Worm (Caenorhabditis elegans): ENCODE results near the gene C55A6.4.

The C55A6.4 gene

DNA sequence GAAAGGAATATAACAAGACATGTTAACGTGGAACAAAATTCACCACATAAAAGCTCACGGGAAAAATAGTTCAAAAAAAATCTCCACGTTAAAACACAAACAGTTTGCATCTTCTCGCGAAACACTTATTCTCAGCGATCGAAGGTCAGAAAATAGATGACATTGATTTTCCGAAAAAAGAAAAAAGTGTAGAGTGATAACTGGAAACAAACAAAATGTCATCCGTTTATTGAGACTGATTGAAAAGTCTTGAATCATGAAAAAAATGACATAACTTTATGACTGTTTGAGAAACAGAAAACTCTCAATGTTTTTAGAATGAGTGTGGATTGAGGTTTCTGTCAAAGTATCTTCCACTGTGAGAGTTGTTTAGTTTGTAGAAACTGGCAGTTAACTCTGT lies at the start of gene C55A6.4:
TSS of gene C55A6.4 (minus strand) at position 101 of the 400 bp plus-strand sequence.
- no peak for TF ChIP-seq zag-1 (tag; optimal IDR thresholded peaks at IDR 0.05)
- no peak for TF ChIP-seq nhr-77 (tag; optimal IDR thresholded peaks at IDR 0.05)
- TF ChIP-seq mdl-1 (tag; optimal IDR thresholded peaks at IDR 0.05), result no peak
- TF ChIP-seq pha-4 (tag; optimal IDR thresholded peaks at IDR 0.05), result no peak
- no peak for TF ChIP-seq ztf-11 (tag; optimal IDR thresholded peaks at IDR 0.05)
- TF ChIP-seq egl-5 (tag; optimal IDR thresholded peaks at IDR 0.05), result no peak
- TF ChIP-seq daf-12 (tag; optimal IDR thresholded peaks at IDR 0.05), result no peak
- no peak for TF ChIP-seq nhr-237 (tag; optimal IDR thresholded peaks at IDR 0.05)

DNA sequence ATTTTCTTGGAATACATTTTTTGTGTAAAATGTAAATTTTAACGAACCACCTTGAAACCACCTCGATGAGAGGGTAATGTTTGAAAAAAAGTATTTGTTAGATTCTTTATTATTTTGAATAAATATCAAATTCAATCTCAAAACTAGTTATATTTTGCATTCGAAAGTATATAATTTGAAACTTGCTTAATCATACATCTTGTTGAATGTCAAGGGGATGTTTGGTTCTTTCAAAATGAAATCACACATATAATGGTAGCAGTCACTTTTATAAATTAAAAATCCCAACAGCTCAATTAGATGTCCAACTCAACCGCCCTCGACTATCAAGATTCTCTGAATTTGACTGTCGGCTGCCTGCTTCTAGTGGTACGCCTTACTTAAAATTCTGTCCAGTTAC lies 46.9 kb upstream of the C55A6.4 start, which contains the start of gene srx-87:
TSS of gene srx-87 (plus strand) at position 301 of the 400 bp plus-strand sequence.
- no peak for TF ChIP-seq nhr-43 (tag; optimal IDR thresholded peaks at IDR 0.05; ENCODE audit: poor library complexity, severe bottlenecking)
- TF ChIP-seq nhr-11 (tag; optimal IDR thresholded peaks at IDR 0.05), result no peak
- no peak for TF ChIP-seq ama-1 (optimal IDR thresholded peaks at IDR 0.05)
- no peak for TF ChIP-seq unc-39 (tag; optimal IDR thresholded peaks at IDR 0.05)
- TF ChIP-seq ceh-28 (tag; optimal IDR thresholded peaks at IDR 0.05), result no peak
- no peak for TF ChIP-seq elt-1 (tag; optimal IDR thresholded peaks at IDR 0.05)
- no peak for TF ChIP-seq unc-62 (GFP tag; optimal IDR thresholded peaks at IDR 0.05)
- TF ChIP-seq ztf-11 (tag; optimal IDR thresholded peaks at IDR 0.05), result no peak
- TF ChIP-seq egl-5 (tag; optimal IDR thresholded peaks at IDR 0.05), result no peak
- TF ChIP-seq lsy-12 (tag; optimal IDR thresholded peaks at IDR 0.05), result no peak
- TF ChIP-seq fkh-2 (tag; optimal IDR thresholded peaks at IDR 0.05), result no peak
- no peak for TF ChIP-seq mdl-1 (tag; optimal IDR thresholded peaks at IDR 0.05)
- TF ChIP-seq zag-1 (tag; optimal IDR thresholded peaks at IDR 0.05), result no peak
- TF ChIP-seq tbx-2 (tag; optimal IDR thresholded peaks at IDR 0.05), result no peak
- no peak for TF ChIP-seq fos-1 (tag; optimal IDR thresholded peaks at IDR 0.05)
- no peak for TF ChIP-seq lin-39 (tag; optimal IDR thresholded peaks at IDR 0.05)
- TF ChIP-seq nhr-23 (tag; optimal IDR thresholded peaks at IDR 0.05), result no peak
- TF ChIP-seq sea-2 (GFP tag; optimal IDR thresholded peaks at IDR 0.05), result no peak
- no peak for TF ChIP-seq nfya-1 (tag; optimal IDR thresholded peaks at IDR 0.05; ENCODE audit: insufficient read depth)
- no peak for TF ChIP-seq nhr-12 (tag; optimal IDR thresholded peaks at IDR 0.05)

DNA sequence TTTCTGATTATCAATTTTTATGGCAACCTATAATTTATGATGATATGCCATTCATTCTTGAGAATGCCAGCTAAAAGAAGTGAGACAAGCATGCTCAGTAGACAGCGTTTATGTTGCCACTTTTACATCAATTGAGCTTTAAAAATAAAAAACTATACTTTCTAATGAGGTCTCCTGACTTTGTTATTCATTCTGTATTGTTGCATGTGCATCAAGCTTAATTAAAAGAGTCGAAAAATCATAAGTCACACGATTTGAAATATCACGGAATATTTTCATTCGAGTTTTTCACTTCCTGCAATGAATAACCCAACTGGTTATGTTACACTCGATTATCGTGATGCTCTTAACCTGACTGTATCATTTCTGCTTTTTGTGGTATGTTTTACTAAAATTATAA lies 45.0 kb upstream of the C55A6.4 start, which contains the start of gene srx-86:
TSS of gene srx-86 (plus strand) at position 301 of the 400 bp plus-strand sequence.
- TF ChIP-seq eor-1 (tag; optimal IDR thresholded peaks at IDR 0.05), result no peak
- no peak for TF ChIP-seq fos-1 (tag; optimal IDR thresholded peaks at IDR 0.05)
- no peak for TF ChIP-seq unc-39 (tag; optimal IDR thresholded peaks at IDR 0.05)
- no peak for TF ChIP-seq egl-27 (tag; optimal IDR thresholded peaks at IDR 0.05)
- TF ChIP-seq daf-12 (tag; optimal IDR thresholded peaks at IDR 0.05), result no peak
- no peak for TF ChIP-seq ztf-11 (tag; optimal IDR thresholded peaks at IDR 0.05)
- TF ChIP-seq ceh-82 (tag; optimal IDR thresholded peaks at IDR 0.05), result no peak
- no peak for TF ChIP-seq sea-2 (GFP tag; optimal IDR thresholded peaks at IDR 0.05)
- no peak for TF ChIP-seq snpc-4 (tag; optimal IDR thresholded peaks at IDR 0.05)
- TF ChIP-seq lsy-12 (tag; optimal IDR thresholded peaks at IDR 0.05), result no peak
- TF ChIP-seq pqm-1 (tag; optimal IDR thresholded peaks at IDR 0.05), result no peak
- no peak for TF ChIP-seq R02D3.7 (tag; optimal IDR thresholded peaks at IDR 0.05)
- TF ChIP-seq mdl-1 (tag; optimal IDR thresholded peaks at IDR 0.05), result no peak
- no peak for TF ChIP-seq ama-1 (optimal IDR thresholded peaks at IDR 0.05)
- no peak for TF ChIP-seq nhr-23 (tag; optimal IDR thresholded peaks at IDR 0.05)
- no peak for TF ChIP-seq nhr-77 (tag; optimal IDR thresholded peaks at IDR 0.05)

DNA sequence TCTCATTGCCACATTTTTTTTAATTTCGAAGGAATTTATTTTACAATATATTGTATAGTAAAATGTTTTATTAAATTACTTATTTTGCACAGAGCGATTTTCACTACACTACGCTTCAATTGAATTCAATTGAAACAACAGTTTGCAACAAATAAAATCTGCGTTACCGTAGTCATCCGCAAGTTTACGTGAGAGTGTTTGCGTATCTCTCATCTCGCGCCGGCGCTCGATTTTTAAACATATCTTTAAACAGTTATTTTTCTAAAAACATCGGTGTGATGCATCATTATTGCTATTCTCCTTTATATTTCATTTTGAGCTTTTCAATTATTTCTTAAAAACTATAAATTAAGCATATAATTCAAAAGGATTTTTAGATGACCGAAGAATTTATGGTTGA lies 36.6 kb upstream of the C55A6.4 start, which contains the start of gene duo-1:
TSS of gene duo-1 (plus strand) at position 371 of the 400 bp plus-strand sequence.
- TF ChIP-seq ztf-4 (tag; optimal IDR thresholded peaks at IDR 0.05) (no peak), ceh-28 (tag; optimal IDR thresholded peaks at IDR 0.05) (no peak), nhr-11 (tag; optimal IDR thresholded peaks at IDR 0.05) (no peak), ama-1 (optimal IDR thresholded peaks at IDR 0.05) (no peak), lin-39 (tag; optimal IDR thresholded peaks at IDR 0.05) (no peak), egl-5 (tag; optimal IDR thresholded peaks at IDR 0.05) (no peak), ZK546.5 (tag; optimal IDR thresholded peaks at IDR 0.05) (no peak), elt-2 (tag; optimal IDR thresholded peaks at IDR 0.05) (no peak), nfya-1 (tag; optimal IDR thresholded peaks at IDR 0.05; ENCODE audit: insufficient read depth) (no peak), nhr-67 (tag; optimal IDR thresholded peaks at IDR 0.05) (no peak), tbx-2 (tag; optimal IDR thresholded peaks at IDR 0.05) (no peak), daf-12 (tag; optimal IDR thresholded peaks at IDR 0.05) (no peak), nhr-12 (tag; optimal IDR thresholded peaks at IDR 0.05) (no peak), nhr-23 (tag; optimal IDR thresholded peaks at IDR 0.05) (no peak)
